Worm (Caenorhabditis elegans) whole organism, L3 larva: ENCODE results near the gene F35G12.7.

ENCODE experiments used
- elt-3 ChIP-seq, 3 experiments: fragments of 150-350 bp in 1 of 3; sonication (generic microtip) in 2 of 3; optimal IDR thresholded peaks; 2 replicates in 2 of 3; 4 replicates in 1 of 3; lab custom pipeline; 2014 to 2017; ENCODE audit warnings: missing biosample characterization in 3 of 3, missing genetic modification characterization in 3 of 3
- jun-1 ChIP-seq: fragments of 150-350 bp; optimal IDR thresholded peaks from 2 replicates; lab custom pipeline; 2014; ENCODE audit warnings: missing biosample characterization, missing genetic modification reagents, missing genetic modification characterization
- mdl-1 ChIP-seq: fragments of 150-350 bp; optimal IDR thresholded peaks from 2 replicates; lab custom pipeline; 2014; ENCODE audit warnings: missing biosample characterization, missing genetic modification characterization
- nhr-11 ChIP-seq: fragments of 150-350 bp; optimal IDR thresholded peaks from 2 replicates; lab custom pipeline; 2014; ENCODE audit warnings: missing biosample characterization, missing genetic modification characterization
- unc-62 ChIP-seq: fragments of 150-350 bp; sonication (generic microtip); optimal IDR thresholded peaks from 4 replicates; lab custom pipeline; 2014; ENCODE audit warnings: missing biosample characterization, missing genetic modification reagents, missing genetic modification characterization
- ztf-11 ChIP-seq: fragments of 150-350 bp; optimal IDR thresholded peaks from 2 replicates; lab custom pipeline; 2014; ENCODE audit warnings: missing biosample characterization, missing genetic modification characterization

- TF ChIP-seq unc-62, result no peak
- no peak for TF ChIP-seq jun-1 (tag; lab: Kevin White, UChicago)
- TF ChIP-seq mdl-1 (tag; lab: Kevin White, UChicago), result no peak
- no peak for TF ChIP-seq ztf-11 (tag; lab: Kevin White, UChicago)
- TF ChIP-seq nhr-11 (tag; lab: Kevin White, UChicago), result no peak
- TF ChIP-seq elt-3 (tag; optimal IDR thresholded peaks at IDR 0.05; lab: Kevin White, UChicago), result no peak
Measured at ce11 chrIII:4553316-4553715, 33.8 kb downstream of the F35G12.7 start, which contains the start of gene imph-1.
